Worm (Caenorhabditis elegans): ENCODE data around the gene C44C10.9.

C44C10.9 gene

ce11 chrX:11716463-11716960 is at the start of gene C44C10.9:
TSS of gene C44C10.9 (minus strand) at chrX:11716513.
- TF ChIP-seq tbx-11 (GFP tag; IDR thresholded peaks at IDR 0.05) (no peak), hmg-4 (GFP tag; optimal IDR thresholded peaks at IDR 0.05) (no peak), ceh-36 (tag; optimal IDR thresholded peaks at IDR 0.05) (no peak), aly-1 (tag; optimal IDR thresholded peaks at IDR 0.05) (no peak), scrt-1 (GFP tag; IDR thresholded peaks at IDR 0.05) (no peak), ets-7 (tag; optimal IDR thresholded peaks at IDR 0.05) (no peak), hnd-1 (tag; optimal IDR thresholded peaks at IDR 0.05) (no peak), tra-4 (tag; optimal IDR thresholded peaks at IDR 0.05) (no peak), F13C5.2 (tag; optimal IDR thresholded peaks at IDR 0.05) (no peak), sea-1 (GFP tag; conservative IDR thresholded peaks at IDR 0.05) (no peak), ceh-13 (GFP tag; optimal IDR thresholded peaks at IDR 0.05) (no peak), hmbx-1 (tag; optimal IDR thresholded peaks at IDR 0.05) (no peak), ama-1 (optimal IDR thresholded peaks at IDR 0.05) (no peak), flt-1 (GFP tag; IDR thresholded peaks at IDR 0.05) (no peak), B0310.2 (tag; optimal IDR thresholded peaks at IDR 0.05) (no peak), tbx-37 (GFP tag; conservative IDR thresholded peaks at IDR 0.05) (no peak), pes-1 (GFP tag; IDR thresholded peaks at IDR 0.05) (no peak)

- no peak for TF ChIP-seq tbx-11 (GFP tag; IDR thresholded peaks at IDR 0.05)
- no peak for TF ChIP-seq aly-1 (tag; optimal IDR thresholded peaks at IDR 0.05)
- no peak for TF ChIP-seq ama-1 (optimal IDR thresholded peaks at IDR 0.05)
- TF ChIP-seq ets-7 (tag; optimal IDR thresholded peaks at IDR 0.05) = no peak
- no peak for TF ChIP-seq ceh-36 (tag; optimal IDR thresholded peaks at IDR 0.05)
- no peak for TF ChIP-seq flt-1 (GFP tag; IDR thresholded peaks at IDR 0.05)
- TF ChIP-seq pes-1 (GFP tag; IDR thresholded peaks at IDR 0.05) = no peak
- no peak for TF ChIP-seq scrt-1 (GFP tag; IDR thresholded peaks at IDR 0.05)
- TF ChIP-seq tbx-37 (GFP tag; conservative IDR thresholded peaks at IDR 0.05) = no peak
- TF ChIP-seq B0310.2 (tag; optimal IDR thresholded peaks at IDR 0.05) = no peak
- TF ChIP-seq hmg-4 (GFP tag; optimal IDR thresholded peaks at IDR 0.05) = no peak
- no peak for TF ChIP-seq F13C5.2 (tag; optimal IDR thresholded peaks at IDR 0.05)
- TF ChIP-seq sea-1 (GFP tag; conservative IDR thresholded peaks at IDR 0.05) = no peak
- TF ChIP-seq ceh-13 (GFP tag; optimal IDR thresholded peaks at IDR 0.05) = no peak
- TF ChIP-seq tra-4 (tag; optimal IDR thresholded peaks at IDR 0.05) = no peak
- TF ChIP-seq hnd-1 (tag; optimal IDR thresholded peaks at IDR 0.05) = no peak
- TF ChIP-seq hmbx-1 (tag; optimal IDR thresholded peaks at IDR 0.05) = no peak
Measured at ce11 chrX:11765860-11766259, 49.5 kb upstream of the C44C10.9 start.

- no peak for TF ChIP-seq aly-1 (tag; optimal IDR thresholded peaks at IDR 0.05)
- TF ChIP-seq sea-1 (GFP tag; conservative IDR thresholded peaks at IDR 0.05) = no peak
Measured at ce11 chrX:11758809-11759208, 42.5 kb upstream of the C44C10.9 start, which contains the start of gene lact-7. TSS of gene lact-7 (plus strand) at chrX:11759109.

- peak; percentile 84 for TF ChIP-seq tbx-11 (GFP tag; IDR thresholded peaks at IDR 0.05)
- TF ChIP-seq aly-1 (tag; optimal IDR thresholded peaks at IDR 0.05) = peak; percentile 80
- no peak for TF ChIP-seq hmg-4 (GFP tag; optimal IDR thresholded peaks at IDR 0.05)
- TF ChIP-seq ama-1 (optimal IDR thresholded peaks at IDR 0.05) = no peak
- TF ChIP-seq ets-7 (tag; optimal IDR thresholded peaks at IDR 0.05) = peak; percentile 73
- peak; percentile 94 for TF ChIP-seq F13C5.2 (tag; optimal IDR thresholded peaks at IDR 0.05)
- peak; percentile 46 for TF ChIP-seq tra-4 (tag; optimal IDR thresholded peaks at IDR 0.05)
- TF ChIP-seq sea-1 (GFP tag; conservative IDR thresholded peaks at IDR 0.05) = peak; percentile 93
- TF ChIP-seq ceh-36 (tag; optimal IDR thresholded peaks at IDR 0.05) = peak; percentile 86
- TF ChIP-seq pes-1 (GFP tag; IDR thresholded peaks at IDR 0.05) = peak; percentile 94
- peak; percentile 73 for TF ChIP-seq ceh-13 (GFP tag; optimal IDR thresholded peaks at IDR 0.05)
- TF ChIP-seq hnd-1 (tag; optimal IDR thresholded peaks at IDR 0.05) = peak; percentile 81
- peak; percentile 90 for TF ChIP-seq scrt-1 (GFP tag; IDR thresholded peaks at IDR 0.05)
- peak; percentile 88 for TF ChIP-seq tbx-37 (GFP tag; conservative IDR thresholded peaks at IDR 0.05)
- peak; percentile 87 for TF ChIP-seq flt-1 (GFP tag; IDR thresholded peaks at IDR 0.05)
- peak; percentile 69 for TF ChIP-seq B0310.2 (tag; optimal IDR thresholded peaks at IDR 0.05)
- TF ChIP-seq hmbx-1 (tag; optimal IDR thresholded peaks at IDR 0.05) = peak; percentile 63
Measured at ce11 chrX:11757666-11758065, 41.4 kb upstream of the C44C10.9 start.

- TF ChIP-seq hnd-1 (tag; optimal IDR thresholded peaks at IDR 0.05) = no peak
- TF ChIP-seq sea-1 (GFP tag; conservative IDR thresholded peaks at IDR 0.05) = no peak
- no peak for TF ChIP-seq tbx-37 (GFP tag; conservative IDR thresholded peaks at IDR 0.05)
- TF ChIP-seq tbx-11 (GFP tag; IDR thresholded peaks at IDR 0.05) = no peak
- no peak for TF ChIP-seq tra-4 (tag; optimal IDR thresholded peaks at IDR 0.05)
- no peak for TF ChIP-seq F13C5.2 (tag; optimal IDR thresholded peaks at IDR 0.05)
- no peak for TF ChIP-seq ceh-13 (GFP tag; optimal IDR thresholded peaks at IDR 0.05)
- no peak for TF ChIP-seq flt-1 (GFP tag; IDR thresholded peaks at IDR 0.05)
Measured at ce11 chrX:11753155-11753554, 36.8 kb upstream of the C44C10.9 start.

- no peak for TF ChIP-seq tbx-37 (GFP tag; conservative IDR thresholded peaks at IDR 0.05)
- TF ChIP-seq tra-4 (tag; optimal IDR thresholded peaks at IDR 0.05) = no peak
- TF ChIP-seq hnd-1 (tag; optimal IDR thresholded peaks at IDR 0.05) = no peak
- TF ChIP-seq scrt-1 (GFP tag; IDR thresholded peaks at IDR 0.05) = no peak
- no peak for TF ChIP-seq sea-1 (GFP tag; conservative IDR thresholded peaks at IDR 0.05)
- TF ChIP-seq ceh-13 (GFP tag; optimal IDR thresholded peaks at IDR 0.05) = no peak
- no peak for TF ChIP-seq hmg-4 (GFP tag; optimal IDR thresholded peaks at IDR 0.05)
Measured at ce11 chrX:11752289-11752688, 36.0 kb upstream of the C44C10.9 start.

ce11 chrX:11745821-11746485 is 29.6 kb upstream of the C44C10.9 start, which contains the start of gene C40H5.2:
TSS of gene C40H5.2 (plus strand) at chrX:11746076.
- TF ChIP-seq ets-7 (tag; optimal IDR thresholded peaks at IDR 0.05) (no peak), F13C5.2 (tag; optimal IDR thresholded peaks at IDR 0.05) (no peak), ceh-13 (GFP tag; optimal IDR thresholded peaks at IDR 0.05) (no peak), flt-1 (GFP tag; IDR thresholded peaks at IDR 0.05) (no peak), tra-4 (tag; optimal IDR thresholded peaks at IDR 0.05) (no peak), B0310.2 (tag; optimal IDR thresholded peaks at IDR 0.05) (no peak), tbx-37 (GFP tag; conservative IDR thresholded peaks at IDR 0.05) (no peak), scrt-1 (GFP tag; IDR thresholded peaks at IDR 0.05) (no peak), hmbx-1 (tag; optimal IDR thresholded peaks at IDR 0.05) (no peak), ama-1 (optimal IDR thresholded peaks at IDR 0.05) (no peak), hmg-4 (GFP tag; optimal IDR thresholded peaks at IDR 0.05) (no peak), tbx-11 (GFP tag; IDR thresholded peaks at IDR 0.05) (no peak)

Measured in whole organism, early embryonic.